Worm (Caenorhabditis elegans) whole organism, L3 larva: ENCODE results near the gene cpt-6.

Experiments
- ZK546.5 ChIP-seq: sonication (generic microtip); optimal IDR thresholded peaks from 2 replicates; lab custom pipeline; 2017; ENCODE audit warnings: missing biosample characterization, missing genetic modification characterization
- aly-2 ChIP-seq: fragments of 150-350 bp; optimal IDR thresholded peaks from 2 replicates; lab custom pipeline; 2014; ENCODE audit warnings: missing biosample characterization, missing genetic modification characterization
- ama-1 ChIP-seq: fragments of 150-350 bp; optimal IDR thresholded peaks from 2 replicates; lab custom pipeline; 2018
- ceh-16 ChIP-seq: sonication (generic microtip); optimal IDR thresholded peaks from 2 replicates; lab custom pipeline; 2017; ENCODE audit warnings: missing biosample characterization, missing genetic modification characterization
- ceh-28 ChIP-seq: fragments of 150-350 bp; optimal IDR thresholded peaks from 2 replicates; lab custom pipeline; 2014; ENCODE audit warnings: missing biosample characterization, missing genetic modification reagents, missing genetic modification characterization
- ceh-82 ChIP-seq: fragments of 150-350 bp; optimal IDR thresholded peaks from 2 replicates; lab custom pipeline; 2014; ENCODE audit warnings: missing biosample characterization, missing genetic modification characterization
- ceh-9 ChIP-seq: sonication (generic microtip); optimal IDR thresholded peaks from 2 replicates; lab custom pipeline; 2018; ENCODE audit warnings: missing biosample characterization, missing genetic modification characterization
- daf-12 ChIP-seq: fragments of 150-350 bp; optimal IDR thresholded peaks from 2 replicates; lab custom pipeline; 2014; ENCODE audit warnings: missing biosample characterization, missing genetic modification reagents, missing genetic modification characterization
- egl-5 ChIP-seq: fragments of 150-350 bp; optimal IDR thresholded peaks from 2 replicates; lab custom pipeline; 2017; ENCODE audit warnings: missing biosample characterization, missing genetic modification reagents, missing genetic modification characterization, inconsistent platforms
- elt-1 ChIP-seq: fragments of 150-350 bp; optimal IDR thresholded peaks from 2 replicates; lab custom pipeline; 2014; ENCODE audit warnings: missing biosample characterization, missing genetic modification characterization
- elt-2 ChIP-seq: sonication (generic microtip); optimal IDR thresholded peaks from 2 replicates; lab custom pipeline; 2016; ENCODE audit warnings: missing genetic modification reagents, mild to moderate bottlenecking, missing genetic modification characterization, missing compliant biosample characterization
- elt-3 ChIP-seq, 3 experiments: fragments of 150-350 bp in 1 of 3; sonication (generic microtip) in 2 of 3; optimal IDR thresholded peaks; 2 replicates in 2 of 3; 4 replicates in 1 of 3; lab custom pipeline; 2014 to 2017; ENCODE audit warnings: missing biosample characterization in 3 of 3, missing genetic modification characterization in 3 of 3
- eor-1 ChIP-seq, 2 experiments: fragments of 150-350 bp; optimal IDR thresholded peaks; 2 replicates each; lab custom pipeline; 2014 to 2018; ENCODE audit warnings: missing biosample characterization in 2 of 2, missing genetic modification characterization in 2 of 2
- hmg-11 ChIP-seq: sonication (generic microtip); optimal IDR thresholded peaks from 2 replicates; lab custom pipeline; 2016; ENCODE audit warnings: missing genetic modification characterization, missing compliant biosample characterization
- jun-1 ChIP-seq: fragments of 150-350 bp; optimal IDR thresholded peaks from 2 replicates; lab custom pipeline; 2014; ENCODE audit warnings: missing biosample characterization, missing genetic modification reagents, missing genetic modification characterization
- lin-39 ChIP-seq: fragments of 150-350 bp; optimal IDR thresholded peaks from 2 replicates; lab custom pipeline; 2018; ENCODE audit warnings: missing biosample characterization, missing genetic modification reagents, missing genetic modification characterization
- lsy-12 ChIP-seq: sonication (generic microtip); optimal IDR thresholded peaks from 2 replicates; lab custom pipeline; 2016; ENCODE audit warnings: mild to moderate bottlenecking, missing genetic modification characterization, missing compliant biosample characterization
- mml-1 ChIP-seq: fragments of 150-350 bp; sonication (generic microtip); optimal IDR thresholded peaks from 3 replicates; lab custom pipeline; 2014; ENCODE audit warnings: missing biosample characterization, missing genetic modification characterization
- nhr-12 ChIP-seq: fragments of 150-350 bp; optimal IDR thresholded peaks from 2 replicates; lab custom pipeline; 2014; ENCODE audit warnings: missing biosample characterization, missing genetic modification characterization
- nhr-23 ChIP-seq: fragments of 150-350 bp; optimal IDR thresholded peaks from 2 replicates; lab custom pipeline; 2014; ENCODE audit warnings: missing biosample characterization, missing genetic modification reagents, missing genetic modification characterization
- nhr-237 ChIP-seq: fragments of 150-350 bp; optimal IDR thresholded peaks from 2 replicates; lab custom pipeline; 2014; ENCODE audit warnings: missing biosample characterization, missing genetic modification characterization
- nhr-25 ChIP-seq: sonication (generic microtip); optimal IDR thresholded peaks from 2 replicates; lab custom pipeline; 2017; ENCODE audit warnings: missing biosample characterization, missing genetic modification characterization
- nhr-28 ChIP-seq: fragments of 150-350 bp; optimal IDR thresholded peaks from 2 replicates; lab custom pipeline; 2014; ENCODE audit warnings: missing biosample characterization, missing genetic modification characterization
- nhr-43 ChIP-seq: sonication (generic microtip); optimal IDR thresholded peaks from 2 replicates; lab custom pipeline; 2016; ENCODE audit warnings: mild to moderate bottlenecking, missing genetic modification characterization, missing compliant biosample characterization; ENCODE audit not compliant: poor library complexity, severe bottlenecking
- nhr-67 ChIP-seq: fragments of 150-350 bp; optimal IDR thresholded peaks from 2 replicates; lab custom pipeline; 2014; ENCODE audit warnings: missing biosample characterization, missing genetic modification characterization
- nhr-76 ChIP-seq: fragments of 150-350 bp; sonication (generic microtip); optimal IDR thresholded peaks from 5 replicates; lab custom pipeline; 2014; ENCODE audit warnings: missing biosample characterization, missing genetic modification characterization
- pha-4 ChIP-seq: fragments of 150-350 bp; optimal IDR thresholded peaks from 2 replicates; lab custom pipeline; 2014; ENCODE audit warnings: missing biosample characterization, missing genetic modification reagents, missing genetic modification characterization
- pqm-1 ChIP-seq: fragments of 150-350 bp; optimal IDR thresholded peaks from 2 replicates; lab custom pipeline; 2017; ENCODE audit warnings: missing biosample characterization, missing genetic modification characterization, inconsistent platforms
- skn-1 ChIP-seq: fragments of 150-350 bp; optimal IDR thresholded peaks from 2 replicates; lab custom pipeline; 2014; ENCODE audit warnings: missing biosample characterization, missing genetic modification characterization
- tbx-2 ChIP-seq: sonication (generic microtip); optimal IDR thresholded peaks from 2 replicates; lab custom pipeline; 2016; ENCODE audit warnings: mild to moderate bottlenecking, missing genetic modification characterization, missing compliant biosample characterization
- unc-39 ChIP-seq: sonication (generic microtip); optimal IDR thresholded peaks from 4 replicates; lab custom pipeline; 2017; ENCODE audit warnings: missing biosample characterization, missing genetic modification characterization
- unc-62 ChIP-seq: fragments of 150-350 bp; sonication (generic microtip); optimal IDR thresholded peaks from 4 replicates; lab custom pipeline; 2014; ENCODE audit warnings: missing biosample characterization, missing genetic modification reagents, missing genetic modification characterization
- ztf-11 ChIP-seq: fragments of 150-350 bp; optimal IDR thresholded peaks from 2 replicates; lab custom pipeline; 2014; ENCODE audit warnings: missing biosample characterization, missing genetic modification characterization
- ztf-4 ChIP-seq: fragments of 150-350 bp; optimal IDR thresholded peaks from 2 replicates; lab custom pipeline; 2014; ENCODE audit warnings: missing biosample characterization, missing genetic modification characterization

Gene cpt-6

ce11 chrV:6503158-6503557 is 9.4 kb upstream of the cpt-6 start:
- peak; percentile 0 for TF ChIP-seq nhr-25 (tag; lab: Kevin White, UChicago)
- no peak for TF ChIP-seq eor-1 (tag; optimal IDR thresholded peaks at IDR 0.05; lab: Kevin White, UChicago)
- TF ChIP-seq lin-39 (tag; lab: Kevin White, UChicago), result peak; percentile 39
- no peak for TF ChIP-seq skn-1
- no peak for TF ChIP-seq pqm-1 (tag; lab: Kevin White, UChicago)
- TF ChIP-seq egl-5, result no peak
- no peak for TF ChIP-seq ceh-28
- TF ChIP-seq aly-2, result no peak
- no peak for TF ChIP-seq nhr-12 (tag; lab: Kevin White, UChicago)

- TF ChIP-seq ztf-4 (tag; lab: Kevin White, UChicago) (no peak), ceh-9 (no peak), elt-1 (no peak), nhr-28 (tag; lab: Kevin White, UChicago) (no peak), daf-12 (tag; lab: Kevin White, UChicago) (no peak), elt-2 (peak; percentile 37), jun-1 (tag; lab: Kevin White, UChicago) (no peak), elt-3 (tag; optimal IDR thresholded peaks at IDR 0.05; lab: Kevin White, UChicago) (no peak)
These were observed 5.2 kb upstream of the cpt-6 start, which contains the start of gene W01A11.1 for ce11 chrV:6498903-6499302. Gene W01A11.1 (plus strand): TSS chrV:6499224.

- TF ChIP-seq elt-1 (peak; percentile 47), pha-4 (tag; lab: Kevin White, UChicago) (no peak)
- TF ChIP-seq, all 47 proteins: peak for 1
These were observed 4.7 kb upstream of the cpt-6 start for ce11 chrV:6498441-6498840.

- TF ChIP-seq ztf-11 (tag; lab: Kevin White, UChicago) (no peak), nhr-76 (no peak), lsy-12 (tag; lab: Kevin White, UChicago) (no peak), nhr-23 (no peak), lin-39 (tag; lab: Kevin White, UChicago) (no peak), elt-1 (no peak), tbx-2 (tag; lab: Kevin White, UChicago) (no peak), elt-2 (no peak), nhr-237 (no peak), ceh-28 (no peak), pqm-1 (tag; lab: Kevin White, UChicago) (no peak), unc-39 (tag; lab: Kevin White, UChicago) (no peak), jun-1 (tag; lab: Kevin White, UChicago) (no peak), elt-3 (tag; optimal IDR thresholded peaks at IDR 0.05; lab: Kevin White, UChicago) (no peak), ceh-82 (tag; lab: Kevin White, UChicago) (no peak), pha-4 (tag; lab: Kevin White, UChicago) (no peak), ceh-16 (tag; lab: Kevin White, UChicago) (no peak), eor-1 (tag; optimal IDR thresholded peaks at IDR 0.05; lab: Kevin White, UChicago) (no peak), nhr-43 (tag; lab: Kevin White, UChicago) (no peak), unc-62 (GFP tag; lab: Kevin White, UChicago) (no peak)
These were observed 3.0 kb upstream of the cpt-6 start, which contains the start of gene dgtr-1 for ce11 chrV:6496611-6497158. Gene dgtr-1 (plus strand): TSS chrV:6497108.

ce11 chrV:6495353-6495752 is 1.6 kb upstream of the cpt-6 start:
- no peak for TF ChIP-seq ceh-28
- no peak for TF ChIP-seq nhr-23
- TF ChIP-seq mml-1 (tag; lab: Kevin White, UChicago), result no peak
- TF ChIP-seq ztf-11 (tag; lab: Kevin White, UChicago), result no peak
- TF ChIP-seq ZK546.5, result no peak
- TF ChIP-seq ama-1 (lab: Kevin White, UChicago), result no peak
- TF ChIP-seq hmg-11, result no peak
- no peak for TF ChIP-seq nhr-28 (tag; lab: Kevin White, UChicago)
- TF ChIP-seq nhr-67 (tag; lab: Kevin White, UChicago), result no peak
